Fruit fly (Drosophila melanogaster) whole organism, embryonic: Measurements from ENCODE around the gene CG14383.
A peak's percentile ranks its signal among the peaks of the same experiment; 100 is the strongest.

Experiments used
- Bteb2 ChIP-seq: fragments of 200-800 bp; sonication (Bioruptor generic); optimal IDR thresholded peaks from 2 replicates; lab custom pipeline; 2016; ENCODE audit warnings: missing biosample characterization, missing genetic modification characterization
- CG1024 ChIP-seq: fragments of 200-800 bp; sonication (Bioruptor generic); IDR thresholded peaks from 2 replicates; pipeline ENCODE4 v1.3.6; 2022; ENCODE audit warnings: missing biosample characterization, missing genetic modification characterization
- CG10267 ChIP-seq: fragments of 200-800 bp; sonication (Bioruptor generic); optimal IDR thresholded peaks from 2 replicates; lab custom pipeline; 2018; ENCODE audit warnings: missing biosample characterization, mild to moderate bottlenecking, missing genetic modification characterization, moderate library complexity
- CG10462 ChIP-seq: fragments of 200-800 bp; sonication (Bioruptor generic); optimal IDR thresholded peaks from 2 replicates; lab custom pipeline; 2016; ENCODE audit warnings: missing biosample characterization, missing genetic modification characterization
- CG11560 ChIP-seq: fragments of 200-800 bp; sonication (Bioruptor generic); IDR thresholded peaks from 3 replicates; pipeline ENCODE4 v1.3.6; 2022; ENCODE audit warnings: missing biosample characterization, missing genetic modification characterization
- CG13424 ChIP-seq: fragments of 200-800 bp; sonication (Bioruptor generic); optimal IDR thresholded peaks from 2 replicates; lab custom pipeline; 2019; ENCODE audit warnings: missing biosample characterization, mild to moderate bottlenecking, missing genetic modification characterization, moderate library complexity
- CG14014 ChIP-seq: fragments of 200-800 bp; sonication (Bioruptor generic); IDR thresholded peaks from 2 replicates; pipeline ENCODE4 v1.3.6; 2022; ENCODE audit warnings: missing biosample characterization, missing genetic modification characterization
- CG14710 ChIP-seq: fragments of 200-800 bp; sonication (Bioruptor generic); optimal IDR thresholded peaks from 3 replicates; lab custom pipeline; 2019; ENCODE audit warnings: missing biosample characterization, mild to moderate bottlenecking, missing genetic modification characterization, moderate library complexity
- CG15011 ChIP-seq: fragments of 200-800 bp; sonication (Bioruptor generic); optimal IDR thresholded peaks from 3 replicates; lab custom pipeline; 2018; ENCODE audit warnings: missing biosample characterization, mild to moderate bottlenecking, missing genetic modification characterization
- CG15601 ChIP-seq: fragments of 200-800 bp; sonication (Bioruptor generic); optimal IDR thresholded peaks from 3 replicates; lab custom pipeline; 2019; ENCODE audit warnings: missing biosample characterization, mild to moderate bottlenecking, missing genetic modification characterization, moderate library complexity
- CG18619 ChIP-seq: fragments of 200-800 bp; sonication (Bioruptor generic); optimal IDR thresholded peaks from 3 replicates; lab custom pipeline; 2017; ENCODE audit warnings: missing biosample characterization, mild to moderate bottlenecking, missing genetic modification characterization
- CG2678 ChIP-seq: fragments of 200-800 bp; sonication (Bioruptor generic); optimal IDR thresholded peaks from 3 replicates; lab custom pipeline; 2019; ENCODE audit warnings: missing biosample characterization, mild to moderate bottlenecking, missing genetic modification characterization, moderate library complexity
- CG30020 ChIP-seq: fragments of 200-800 bp; optimal IDR thresholded peaks from 2 replicates; lab custom pipeline; 2019; ENCODE audit warnings: missing biosample characterization, mild to moderate bottlenecking, missing genetic modification characterization, moderate library complexity
- CG31365 ChIP-seq: fragments of 200-800 bp; sonication (Bioruptor generic); optimal IDR thresholded peaks from 2 replicates; lab custom pipeline; 2018; ENCODE audit warnings: missing biosample characterization, mild to moderate bottlenecking, missing genetic modification characterization
- CG32532 ChIP-seq: fragments of 200-800 bp; sonication (Bioruptor generic); IDR thresholded peaks from 2 replicates; pipeline ENCODE4 v1.3.6; 2022; ENCODE audit warnings: missing biosample characterization, missing genetic modification characterization
- CG6765 ChIP-seq: fragments of 200-800 bp; sonication (Bioruptor generic); optimal IDR thresholded peaks from 3 replicates; lab custom pipeline; 2017; ENCODE audit warnings: missing biosample characterization, mild to moderate bottlenecking, missing genetic modification characterization
- CG8924 ChIP-seq: fragments of 200-800 bp; optimal IDR thresholded peaks from 3 replicates; lab custom pipeline; 2019; ENCODE audit warnings: missing biosample characterization, mild to moderate bottlenecking, missing genetic modification characterization, moderate library complexity
- CrebB ChIP-seq: fragments of 200-800 bp; sonication (Bioruptor generic); optimal IDR thresholded peaks from 3 replicates; lab custom pipeline; 2018; ENCODE audit warnings: missing biosample characterization, mild to moderate bottlenecking, missing genetic modification characterization
- Dp ChIP-seq: fragments of 200-800 bp; sonication (Bioruptor generic); optimal IDR thresholded peaks from 2 replicates; lab custom pipeline; 2018; ENCODE audit warnings: missing biosample characterization, mild to moderate bottlenecking, missing genetic modification characterization, moderate library complexity
- E2f1 ChIP-seq: fragments of 200-800 bp; sonication (Bioruptor generic); IDR thresholded peaks from 2 replicates; pipeline ENCODE4 v1.3.6; 2022; ENCODE audit warnings: missing biosample characterization, missing genetic modification characterization
- HmgD ChIP-seq: fragments of 200-800 bp; sonication (Bioruptor generic); optimal IDR thresholded peaks from 3 replicates; lab custom pipeline; 2016; ENCODE audit warnings: missing biosample characterization, missing genetic modification characterization
- Jarid2 ChIP-seq: fragments of 200-800 bp; sonication (Bioruptor generic); optimal IDR thresholded peaks from 3 replicates; lab custom pipeline; 2017; ENCODE audit warnings: mild to moderate bottlenecking, missing biosample characterization, missing genetic modification reagents, missing genetic modification characterization
- Mad ChIP-seq: fragments of 200-800 bp; sonication (Bioruptor generic); optimal IDR thresholded peaks from 2 replicates; lab custom pipeline; 2016; ENCODE audit warnings: missing biosample characterization, missing genetic modification characterization
- Nf-YC ChIP-seq: fragments of 200-800 bp; optimal IDR thresholded peaks from 3 replicates; lab custom pipeline; 2019; ENCODE audit warnings: missing biosample characterization, mild to moderate bottlenecking, missing genetic modification characterization, moderate library complexity
- Sox100B ChIP-seq: fragments of 200-800 bp; sonication (Bioruptor generic); optimal IDR thresholded peaks from 3 replicates; lab custom pipeline; 2018; ENCODE audit warnings: missing biosample characterization, mild to moderate bottlenecking, missing genetic modification characterization
- Xrp1 ChIP-seq: fragments of 200-800 bp; sonication (Bioruptor generic); IDR thresholded peaks from 2 replicates; pipeline ENCODE4 v1.3.6; 2022; ENCODE audit warnings: missing biosample characterization, missing genetic modification characterization
- YL-1 ChIP-seq: fragments of 200-800 bp; sonication (Bioruptor generic); optimal IDR thresholded peaks from 3 replicates; lab custom pipeline; 2017; ENCODE audit warnings: missing biosample characterization, mild to moderate bottlenecking, missing genetic modification characterization
- bbx ChIP-seq: fragments of 200-800 bp; sonication (Bioruptor generic); IDR thresholded peaks from 2 replicates; pipeline ENCODE4 v1.3.6; 2022; ENCODE audit warnings: missing biosample characterization, missing genetic modification characterization; ENCODE audit not compliant: partially characterized antibody
- caup ChIP-seq: fragments of 200-800 bp; sonication (Bioruptor generic); optimal IDR thresholded peaks from 3 replicates; lab custom pipeline; 2017; ENCODE audit warnings: missing biosample characterization, mild to moderate bottlenecking, missing genetic modification characterization, moderate library complexity; ENCODE audit not compliant: severe bottlenecking
- dmrt11E ChIP-seq: fragments of 200-800 bp; sonication (Bioruptor generic); optimal IDR thresholded peaks from 3 replicates; lab custom pipeline; 2018; ENCODE audit warnings: missing biosample characterization, mild to moderate bottlenecking, missing genetic modification characterization, moderate library complexity
- fd64A ChIP-seq: fragments of 200-800 bp; sonication (Bioruptor generic); optimal IDR thresholded peaks from 3 replicates; lab custom pipeline; 2018; ENCODE audit warnings: missing biosample characterization, mild to moderate bottlenecking, missing genetic modification characterization
- grau ChIP-seq: fragments of 200-800 bp; optimal IDR thresholded peaks from 3 replicates; lab custom pipeline; 2019; ENCODE audit warnings: missing biosample characterization, mild to moderate bottlenecking, missing genetic modification characterization, moderate library complexity
- gsb ChIP-seq: fragments of 200-800 bp; sonication (Bioruptor generic); IDR thresholded peaks from 2 replicates; pipeline ENCODE4 v1.3.6; 2022; ENCODE audit warnings: missing biosample characterization, missing genetic modification characterization
- ham ChIP-seq: fragments of 200-800 bp; sonication (Bioruptor generic); IDR thresholded peaks from 2 replicates; pipeline ENCODE4 v1.3.6; 2022; ENCODE audit warnings: missing biosample characterization, missing genetic modification characterization
- hkb ChIP-seq, 2 experiments: fragments of 200-800 bp in 1 of 2; fragments of >200 bp in 1 of 2; sonication (Bioruptor generic) in 1 of 2; IDR thresholded peaks in 1 of 2; optimal IDR thresholded peaks in 1 of 2; 2 replicates each; pipeline versions ENCODE4 v1.3.6 to Lab custom; 2017 to 2022; ENCODE audit warnings: missing biosample characterization in 1 of 2, missing genetic modification characterization in 1 of 2
- knrl ChIP-seq: fragments of 200-800 bp; sonication (Bioruptor generic); IDR thresholded peaks from 3 replicates; pipeline ENCODE4 v1.3.6; 2022; ENCODE audit warnings: missing biosample characterization, missing genetic modification characterization; ENCODE audit not compliant: partially characterized antibody
- lilli ChIP-seq: fragments of 200-800 bp; sonication (Bioruptor generic); optimal IDR thresholded peaks from 3 replicates; lab custom pipeline; 2016; ENCODE audit warnings: missing biosample characterization, missing genetic modification characterization
- mirr ChIP-seq: fragments of 200-800 bp; sonication (Bioruptor generic); optimal IDR thresholded peaks from 3 replicates; lab custom pipeline; 2018; ENCODE audit warnings: missing biosample characterization, mild to moderate bottlenecking, missing genetic modification characterization
- nerfin-1 ChIP-seq: fragments of 200-800 bp; sonication (Bioruptor generic); optimal IDR thresholded peaks from 3 replicates; lab custom pipeline; 2019; ENCODE audit warnings: missing biosample characterization, mild to moderate bottlenecking, missing genetic modification characterization, moderate library complexity
- otp ChIP-seq: fragments of 200-800 bp; sonication (Bioruptor generic); IDR thresholded peaks from 3 replicates; pipeline ENCODE4, ENCODE4 v1.3.6; 2022; ENCODE audit warnings: missing biosample characterization, missing genetic modification characterization
- slbo ChIP-seq: fragments of 200-800 bp; sonication (Bioruptor generic); IDR thresholded peaks from 2 replicates; pipeline ENCODE4 v1.3.6; 2022; ENCODE audit warnings: missing biosample characterization, missing genetic modification characterization
- tin ChIP-seq: fragments of 200-800 bp; sonication (Bioruptor generic); optimal IDR thresholded peaks from 3 replicates; lab custom pipeline; 2016; ENCODE audit warnings: missing biosample characterization, missing genetic modification characterization
- tna ChIP-seq: fragments of 200-800 bp; sonication (Bioruptor generic); IDR thresholded peaks from 2 replicates; pipeline ENCODE4 v1.3.6; 2022; ENCODE audit warnings: missing biosample characterization, missing genetic modification characterization; ENCODE audit not compliant: partially characterized antibody
- twi ChIP-seq: fragments of 200-800 bp; optimal IDR thresholded peaks from 2 replicates; lab custom pipeline; 2019; ENCODE audit warnings: missing biosample characterization, mild to moderate bottlenecking, missing genetic modification characterization, moderate library complexity
- usp ChIP-seq: fragments of >200 bp; optimal IDR thresholded peaks from 2 replicates; lab custom pipeline; 2017; ENCODE audit warnings: missing biosample characterization, missing genetic modification characterization
- wdn ChIP-seq: fragments of 200-800 bp; sonication (Bioruptor generic); IDR thresholded peaks from 2 replicates; pipeline ENCODE4 v1.3.6; 2022; ENCODE audit warnings: missing biosample characterization, missing genetic modification characterization
- zen2 ChIP-seq: fragments of 200-800 bp; sonication (Bioruptor generic); IDR thresholded peaks from 3 replicates; pipeline ENCODE4 v1.3.6; 2022; ENCODE audit warnings: missing biosample characterization, missing genetic modification characterization; ENCODE audit not compliant: partially characterized antibody
- zfh1 ChIP-seq: fragments of 200-800 bp; sonication (Bioruptor generic); IDR thresholded peaks from 3 replicates; pipeline ENCODE4 v1.3.6; 2022; ENCODE audit warnings: missing biosample characterization, missing genetic modification characterization

CG14383 gene

dm6 chr3R:12985828-12986530 is 2.3 kb downstream of the CG14383 start, which contains the start of gene CG31342:
Gene CG31342 (plus strand): TSS chr3R:12986041.
- peak; percentile 93 for TF ChIP-seq CG30020 (tag; lab: Kevin White, UChicago)
- peak; percentile 29; the same call in 1 of the 2 replicates for TF ChIP-seq tna (GFP tag; lab: Robert Waterston, UW)
- TF ChIP-seq gsb: no peak
- no peak for TF ChIP-seq CG11560
- peak; percentile 55; the same call in 1 of the 2 replicates for TF ChIP-seq Xrp1 (GFP tag; lab: Robert Waterston, UW)
- peak; percentile 22 for TF ChIP-seq CG6765 (GFP tag; lab: Kevin White, UChicago)
- no peak for TF ChIP-seq Mad
- TF ChIP-seq CG2678 (tag; lab: Kevin White, UChicago): no peak
- peak; percentile 48 for TF ChIP-seq CG1024
- TF ChIP-seq Sox100B (GFP tag; lab: Kevin White, UChicago): no peak
- TF ChIP-seq ham (GFP tag; lab: Robert Waterston, UW): no peak
- TF ChIP-seq nerfin-1: peak; percentile 98
- peak; percentile 41; the same call in 1 of the 2 replicates for TF ChIP-seq slbo (GFP tag; lab: Robert Waterston, UW)
- TF ChIP-seq Jarid2 (GFP tag; lab: Kevin White, UChicago): no peak
- TF ChIP-seq hkb (optimal IDR thresholded peaks at IDR 0.05; lab: Kevin White, UChicago): no peak
- TF ChIP-seq hkb (GFP tag; IDR thresholded peaks at IDR 0.05; lab: Robert Waterston, UW): peak; percentile 40; the same call in 1 of the 2 replicates
- TF ChIP-seq wdn (GFP tag; lab: Robert Waterston, UW): no peak
- peak; percentile 54; the same call in 1 of the 3 replicates for TF ChIP-seq zen2
- peak; percentile 70 for TF ChIP-seq CG14710 (tag; lab: Kevin White, UChicago)
- TF ChIP-seq lilli (GFP tag; lab: Kevin White, UChicago): peak; percentile 46
- no peak for TF ChIP-seq caup (GFP tag; lab: Kevin White, UChicago)
- TF ChIP-seq otp (GFP tag; lab: Robert Waterston, UW): peak; percentile 29; the same call in 1 of the 3 replicates
- peak; percentile 79 for TF ChIP-seq bbx (GFP tag; lab: Robert Waterston, UW)
- peak; percentile 64 for TF ChIP-seq CG10267 (tag; lab: Kevin White, UChicago)
- peak; percentile 3 for TF ChIP-seq Dp (GFP tag; lab: Kevin White, UChicago)
- TF ChIP-seq CG15011 (GFP tag; lab: Kevin White, UChicago): peak; percentile 0
- TF ChIP-seq CG13424 (tag; lab: Kevin White, UChicago): peak; percentile 69
- TF ChIP-seq tin (GFP tag; lab: Kevin White, UChicago): peak; percentile 17
- peak; percentile 54 for TF ChIP-seq dmrt11E (tag; lab: Kevin White, UChicago)
- peak; percentile 14 for TF ChIP-seq CrebB (tag; lab: Kevin White, UChicago)
- TF ChIP-seq knrl (GFP tag; lab: Robert Waterston, UW): peak; percentile 59; the same call in 2 of the 3 replicates
- peak; percentile 5 for TF ChIP-seq HmgD (GFP tag; lab: Kevin White, UChicago)
- TF ChIP-seq YL-1 (GFP tag; lab: Kevin White, UChicago): peak; percentile 88
- TF ChIP-seq CG31365 (tag; lab: Kevin White, UChicago): no peak
- TF ChIP-seq Bteb2 (GFP tag; lab: Kevin White, UChicago): peak; percentile 37
- TF ChIP-seq CG15601 (tag; lab: Kevin White, UChicago): peak; percentile 56
- peak; percentile 70 for TF ChIP-seq grau
- no peak for TF ChIP-seq twi
- no peak for TF ChIP-seq Nf-YC (tag; lab: Kevin White, UChicago)
- peak; percentile 59 for TF ChIP-seq CG8924 (tag; lab: Kevin White, UChicago)
- no peak for TF ChIP-seq CG10462 (GFP tag; lab: Kevin White, UChicago)
- TF ChIP-seq CG18619 (GFP tag; lab: Kevin White, UChicago): peak; percentile 2
- no peak for TF ChIP-seq zfh1 (GFP tag; lab: Robert Waterston, UW)
- TF ChIP-seq fd64A (GFP tag; lab: Kevin White, UChicago): no peak
- TF ChIP-seq usp: no peak
- peak; percentile 35; the same call in 1 of the 2 replicates for TF ChIP-seq CG14014
- TF ChIP-seq E2f1: no peak
- no peak for TF ChIP-seq mirr (GFP tag; lab: Kevin White, UChicago)
- peak; percentile 48; the same call in 1 of the 2 replicates for TF ChIP-seq CG32532 (GFP tag; lab: Robert Waterston, UW)
